Fruit fly (Drosophila melanogaster): Measurements from ENCODE around the gene Brr2.

Gene Brr2

dm6 chr3L:15921043-15921621 is 46.5 kb downstream of the Brr2 start (continued):
- peak; percentile 4 for TF ChIP-seq NK7.1 (GFP tag; optimal IDR thresholded peaks at IDR 0.05)
- TF ChIP-seq TFAM (GFP tag; optimal IDR thresholded peaks at IDR 0.05) = no peak
- TF ChIP-seq vfl (GFP tag; optimal IDR thresholded peaks at IDR 0.05) = no peak
- peak; percentile 21 for TF ChIP-seq CG15514 (GFP tag; optimal IDR thresholded peaks at IDR 0.05)
- no peak for TF ChIP-seq CG11456 (GFP tag; IDR thresholded peaks at IDR 0.05)
- TF ChIP-seq dmrt99B (tag; optimal IDR thresholded peaks at IDR 0.05) = peak; percentile 73
- TF ChIP-seq CG16813 (GFP tag; IDR thresholded peaks at IDR 0.05; ENCODE audit: partially characterized antibody) = no peak
- no peak for TF ChIP-seq sna (GFP tag; IDR thresholded peaks at IDR 0.05; ENCODE audit: partially characterized antibody)
- peak; percentile 22 for TF ChIP-seq D19B (GFP tag; optimal IDR thresholded peaks at IDR 0.05)
- TF ChIP-seq ato (GFP tag; IDR thresholded peaks at IDR 0.05; ENCODE audit: partially characterized antibody) = no peak
- 0 out of 2 replicates have a peak, but pooled peaks have one; percentile 25 for TF ChIP-seq Rfx (GFP tag; IDR thresholded peaks at IDR 0.05)
- TF ChIP-seq CG2199 (GFP tag; IDR thresholded peaks at IDR 0.05) = no peak
- no peak for TF ChIP-seq Scr (GFP tag; IDR thresholded peaks at IDR 0.05; ENCODE audit: partially characterized antibody)
- no peak for TF ChIP-seq CG10979 (tag; optimal IDR thresholded peaks at IDR 0.05)
- TF ChIP-seq CG6683 (GFP tag; optimal IDR thresholded peaks at IDR 0.05) = peak; percentile 24
- peak; percentile 71 for TF ChIP-seq CG9727 (GFP tag; optimal IDR thresholded peaks at IDR 0.05)
- TF ChIP-seq chm (GFP tag; IDR thresholded peaks at IDR 0.05) = no peak
- TF ChIP-seq ssp (GFP tag; IDR thresholded peaks at IDR 0.05) = no peak
- 0 out of 3 replicates have a peak, but pooled peaks have one; percentile 8 for TF ChIP-seq so (GFP tag; IDR thresholded peaks at IDR 0.05)
- peak; percentile 6 for TF ChIP-seq Deaf1 (tag; optimal IDR thresholded peaks at IDR 0.05)
- no peak for TF ChIP-seq Lim3 (GFP tag; IDR thresholded peaks at IDR 0.05)
- peak; percentile 53 for TF ChIP-seq CG12391 (tag; optimal IDR thresholded peaks at IDR 0.05)
- TF ChIP-seq jing (GFP tag; optimal IDR thresholded peaks at IDR 0.05) = no peak
- no peak for TF ChIP-seq CG6791 (GFP tag; IDR thresholded peaks at IDR 0.05; ENCODE audit: partially characterized antibody)
- no peak for TF ChIP-seq CG4617 (GFP tag; optimal IDR thresholded peaks at IDR 0.05; ENCODE audit: borderline replicate concordance)
- TF ChIP-seq Hand (GFP tag; optimal IDR thresholded peaks at IDR 0.05) = peak; percentile 75
- TF ChIP-seq abd-A (tag; optimal IDR thresholded peaks at IDR 0.05) = peak; percentile 69
- TF ChIP-seq Fer1 (GFP tag; optimal IDR thresholded peaks at IDR 0.05) = peak; percentile 85
- no peak for TF ChIP-seq sens-2 (GFP tag; IDR thresholded peaks at IDR 0.05)
- no peak; the same call in none of the 3 replicates for TF ChIP-seq CG17361 (GFP tag; IDR thresholded peaks at IDR 0.05)
- TF ChIP-seq Vsx1 (GFP tag; optimal IDR thresholded peaks at IDR 0.05) = no peak
- TF ChIP-seq CG1529 (GFP tag; optimal IDR thresholded peaks at IDR 0.05) = no peak
- TF ChIP-seq fd102C (GFP tag; optimal IDR thresholded peaks at IDR 0.05) = no peak
- TF ChIP-seq zen (tag; optimal IDR thresholded peaks at IDR 0.05) = no peak
- peak; percentile 62; the same call in 2 of the 3 replicates for TF ChIP-seq dysf (GFP tag; IDR thresholded peaks at IDR 0.05)
- no peak for TF ChIP-seq Neu2 (GFP tag; optimal IDR thresholded peaks at IDR 0.05; ENCODE audit: borderline replicate concordance)
- TF ChIP-seq CG11085 (GFP tag; IDR thresholded peaks at IDR 0.05) = no peak
- peak; percentile 10 for TF ChIP-seq CG4424 (GFP tag; optimal IDR thresholded peaks at IDR 0.05)
- no peak for TF ChIP-seq CG10321 (GFP tag; IDR thresholded peaks at IDR 0.05)
- no peak for TF ChIP-seq vvl (GFP tag; IDR thresholded peaks at IDR 0.05)
- TF ChIP-seq trh (GFP tag; optimal IDR thresholded peaks at IDR 0.05) = no peak
- no peak for TF ChIP-seq Oaz (GFP tag; IDR thresholded peaks at IDR 0.05)
- TF ChIP-seq disco-r (GFP tag; optimal IDR thresholded peaks at IDR 0.05) = no peak
- no peak for TF ChIP-seq C15 (GFP tag; IDR thresholded peaks at IDR 0.05)
- peak; percentile 27 for TF ChIP-seq luna (GFP tag; optimal IDR thresholded peaks at IDR 0.05)
- TF ChIP-seq Gsc (GFP tag; IDR thresholded peaks at IDR 0.05) = no peak
- no peak for TF ChIP-seq CG10431 (GFP tag; optimal IDR thresholded peaks at IDR 0.05)
- peak; percentile 8 for TF ChIP-seq tin (GFP tag; optimal IDR thresholded peaks at IDR 0.05)
- TF ChIP-seq ken (GFP tag; IDR thresholded peaks at IDR 0.05) = no peak
- TF ChIP-seq cas (GFP tag; IDR thresholded peaks at IDR 0.05) = 0 out of 2 replicates have a peak, but pooled peaks have one; percentile 17
